Fruit fly (Drosophila melanogaster): Measurements from ENCODE around the gene CG3699.

The CG3699 gene

DNA sequence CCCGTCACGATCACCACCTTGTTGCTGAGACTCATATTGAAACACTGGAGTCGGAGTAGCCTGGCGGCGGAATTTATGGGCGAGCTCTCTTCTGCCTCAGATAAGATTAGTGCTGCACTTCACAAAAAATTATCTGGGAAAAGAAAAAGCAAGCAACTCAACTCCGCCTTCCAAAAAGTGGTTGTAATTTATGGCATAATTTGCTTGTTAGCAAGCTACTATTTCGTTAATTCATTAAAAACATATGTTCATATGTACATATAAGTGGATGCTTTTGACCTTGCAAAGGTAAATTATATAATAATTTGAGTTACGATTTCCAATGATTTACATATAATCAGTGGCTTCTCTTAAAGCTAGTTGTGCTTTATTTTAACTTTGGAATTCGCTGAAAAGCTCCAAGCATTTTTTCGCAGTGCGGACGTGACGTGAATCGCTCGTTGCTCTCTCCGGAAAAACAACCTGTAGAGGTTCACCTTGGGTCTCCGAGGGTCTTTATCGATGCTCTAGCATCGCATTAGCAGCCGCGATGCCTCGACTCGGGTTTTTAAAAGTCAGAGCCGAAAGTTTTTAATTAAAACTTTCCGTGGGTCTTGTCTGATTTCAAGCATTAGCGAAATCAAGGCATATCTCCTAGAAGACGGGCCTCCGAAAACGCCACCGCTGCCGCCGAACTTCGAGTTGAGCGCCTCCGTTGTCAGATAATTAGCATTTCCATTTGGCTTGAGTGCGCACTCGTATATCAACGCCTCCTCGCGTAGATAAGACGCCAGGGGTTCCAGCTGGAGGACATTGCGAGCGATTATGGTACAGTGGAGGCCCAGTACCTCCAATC, at the start of gene CG3699:
Gene CG3699 (minus strand): TSS at position 51 of the 835 bp plus-strand sequence.
- TF ChIP-seq h (optimal IDR thresholded peaks at IDR 0.05) = no peak
- no peak for TF ChIP-seq psq (optimal IDR thresholded peaks at IDR 0.05)
- TF ChIP-seq insv (optimal IDR thresholded peaks at IDR 0.05) = no peak
- TF ChIP-seq Sin3A (optimal IDR thresholded peaks at IDR 0.05) = no peak
- TF ChIP-seq ttk (optimal IDR thresholded peaks at IDR 0.05) = no peak
- TF ChIP-seq Myc (optimal IDR thresholded peaks at IDR 0.05) = no peak

dm6 chrX:990218-990617, 42.9 kb upstream of the CG3699 start, which contains the start of gene CG18823:
Gene CG18823, plus strand, starts transcription at chrX:990518.
- TF ChIP-seq Myc (optimal IDR thresholded peaks at IDR 0.05) (no peak), Sin3A (optimal IDR thresholded peaks at IDR 0.05) (no peak)

dm6 chrX:985911-986310, 38.6 kb upstream of the CG3699 start:
- no peak for TF ChIP-seq Myc (optimal IDR thresholded peaks at IDR 0.05)
- TF ChIP-seq ttk (optimal IDR thresholded peaks at IDR 0.05) = no peak
- no peak for TF ChIP-seq Sin3A (optimal IDR thresholded peaks at IDR 0.05)

DNA sequence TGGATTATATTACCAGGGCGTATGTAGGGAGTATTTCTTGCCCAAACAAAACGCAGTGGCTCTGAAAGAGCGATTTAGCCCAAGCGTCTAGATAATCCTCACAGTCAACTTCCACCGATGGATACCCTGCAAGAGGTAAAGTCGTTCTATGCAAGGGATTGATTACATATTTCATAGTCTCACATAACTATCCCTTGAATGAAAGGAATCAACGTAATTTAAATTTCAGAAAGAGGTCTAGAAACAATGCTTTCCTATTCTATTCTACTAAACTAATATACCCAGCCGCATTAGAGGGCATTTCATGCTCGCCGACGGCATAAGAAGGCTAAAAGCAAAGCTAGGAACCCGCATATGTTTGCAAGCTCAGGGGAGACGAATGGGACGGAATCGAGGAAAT, 19.5 kb upstream of the CG3699 start:
- TF ChIP-seq ttk (optimal IDR thresholded peaks at IDR 0.05) = no peak
- TF ChIP-seq insv (optimal IDR thresholded peaks at IDR 0.05) = no peak
- no peak for TF ChIP-seq Sin3A (optimal IDR thresholded peaks at IDR 0.05)
- TF ChIP-seq psq (optimal IDR thresholded peaks at IDR 0.05) = no peak
- no peak for TF ChIP-seq h (optimal IDR thresholded peaks at IDR 0.05)
- TF ChIP-seq Myc (optimal IDR thresholded peaks at IDR 0.05) = no peak

dm6 chrX:964012-964411, 16.7 kb upstream of the CG3699 start:
- TF ChIP-seq h (optimal IDR thresholded peaks at IDR 0.05) = no peak
- no peak for TF ChIP-seq Sin3A (optimal IDR thresholded peaks at IDR 0.05)
- TF ChIP-seq psq (optimal IDR thresholded peaks at IDR 0.05) = no peak
- no peak for TF ChIP-seq insv (optimal IDR thresholded peaks at IDR 0.05)
- no peak for TF ChIP-seq Myc (optimal IDR thresholded peaks at IDR 0.05)

- TF ChIP-seq insv (optimal IDR thresholded peaks at IDR 0.05) = no peak
Measured at dm6 chrX:955873-956272, 8.6 kb upstream of the CG3699 start.

dm6 chrX:953807-954206, 6.5 kb upstream of the CG3699 start:
- no peak for TF ChIP-seq Myc (optimal IDR thresholded peaks at IDR 0.05)
- TF ChIP-seq Sin3A (optimal IDR thresholded peaks at IDR 0.05) = no peak
- no peak for TF ChIP-seq insv (optimal IDR thresholded peaks at IDR 0.05)
- no peak for TF ChIP-seq psq (optimal IDR thresholded peaks at IDR 0.05)
- no peak for TF ChIP-seq h (optimal IDR thresholded peaks at IDR 0.05)
- TF ChIP-seq ttk (optimal IDR thresholded peaks at IDR 0.05) = no peak

dm6 chrX:951800-952199, 4.5 kb upstream of the CG3699 start, which contains the start of gene CG3690:
Gene CG3690, minus strand, starts transcription at chrX:951900.
- TF ChIP-seq insv (optimal IDR thresholded peaks at IDR 0.05) (no peak), psq (optimal IDR thresholded peaks at IDR 0.05) (no peak)

DNA sequence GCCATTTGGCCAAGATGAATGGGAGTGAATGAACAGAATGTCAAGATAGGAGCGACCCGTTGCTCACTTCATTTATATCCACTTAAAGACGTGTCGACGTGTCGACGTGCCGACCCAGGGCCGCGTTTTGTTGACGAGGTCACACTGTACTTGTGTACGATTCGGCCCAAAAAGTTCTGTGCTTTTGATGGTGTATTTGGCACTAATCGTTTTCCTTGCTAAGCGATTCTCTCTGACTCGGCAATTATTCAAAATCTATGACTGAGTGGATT, 921 bp upstream of the CG3699 start:
- TF ChIP-seq h (optimal IDR thresholded peaks at IDR 0.05) = no peak
- TF ChIP-seq ttk (optimal IDR thresholded peaks at IDR 0.05) = no peak
- no peak for TF ChIP-seq insv (optimal IDR thresholded peaks at IDR 0.05)
- TF ChIP-seq Myc (optimal IDR thresholded peaks at IDR 0.05) = no peak
- no peak for TF ChIP-seq Sin3A (optimal IDR thresholded peaks at IDR 0.05)
- no peak for TF ChIP-seq psq (optimal IDR thresholded peaks at IDR 0.05)

dm6 chrX:946162-946561, 1.1 kb downstream of the CG3699 start:
- TF ChIP-seq psq (optimal IDR thresholded peaks at IDR 0.05) (no peak), ttk (optimal IDR thresholded peaks at IDR 0.05) (no peak), Sin3A (optimal IDR thresholded peaks at IDR 0.05) (no peak), Myc (optimal IDR thresholded peaks at IDR 0.05) (no peak)

DNA sequence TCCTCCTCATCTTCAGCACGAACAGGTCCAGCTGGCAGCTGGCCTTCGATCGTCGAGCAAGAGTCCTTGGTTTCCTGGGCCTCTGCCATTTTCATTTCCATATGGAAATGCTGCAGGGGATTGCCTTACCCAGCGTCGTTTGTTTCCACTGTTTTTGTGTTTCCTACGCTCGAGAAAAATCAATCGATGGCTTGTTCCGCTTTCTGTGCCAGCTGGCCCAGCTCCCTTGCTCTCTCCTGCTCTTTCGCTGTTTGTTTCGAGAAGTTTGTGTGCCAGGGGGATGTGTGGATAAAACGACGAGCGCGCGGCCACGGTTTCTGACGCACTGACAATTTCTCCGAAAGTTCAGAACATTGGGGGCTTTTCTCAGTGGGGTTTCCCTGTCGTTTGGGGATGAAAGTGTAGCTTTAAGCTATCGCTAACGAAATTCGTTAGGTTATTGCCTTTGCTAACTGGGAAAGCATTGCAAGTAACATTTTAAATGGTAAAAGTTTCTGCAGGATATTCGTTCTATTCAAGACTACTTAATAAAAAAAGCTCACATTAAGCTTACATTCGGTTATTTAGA, 1.8 kb downstream of the CG3699 start, which contains the start of gene CG3703:
Gene CG3703 (minus strand): TSS at position 328 of the 568 bp plus-strand sequence.
- TF ChIP-seq Myc (optimal IDR thresholded peaks at IDR 0.05) = no peak
- TF ChIP-seq psq (optimal IDR thresholded peaks at IDR 0.05) = no peak
- TF ChIP-seq ttk (optimal IDR thresholded peaks at IDR 0.05) = no peak
- TF ChIP-seq insv (optimal IDR thresholded peaks at IDR 0.05) = no peak
- TF ChIP-seq h (optimal IDR thresholded peaks at IDR 0.05) = no peak
- no peak for TF ChIP-seq Sin3A (optimal IDR thresholded peaks at IDR 0.05)

- TF ChIP-seq ttk (optimal IDR thresholded peaks at IDR 0.05) = no peak
- no peak for TF ChIP-seq h (optimal IDR thresholded peaks at IDR 0.05)
- no peak for TF ChIP-seq psq (optimal IDR thresholded peaks at IDR 0.05)
- TF ChIP-seq insv (optimal IDR thresholded peaks at IDR 0.05) = no peak
- TF ChIP-seq Sin3A (optimal IDR thresholded peaks at IDR 0.05) = no peak
- no peak for TF ChIP-seq Myc (optimal IDR thresholded peaks at IDR 0.05)
Measured at dm6 chrX:940580-941184, 6.6 kb downstream of the CG3699 start, which contains the start of the genes CG3704 and mus81. Gene CG3704, minus strand, starts transcription at chrX:940805. Gene mus81, plus strand, starts transcription at chrX:941075.

dm6 chrX:935901-936207, 11.4 kb downstream of the CG3699 start:
- TF ChIP-seq Sin3A (optimal IDR thresholded peaks at IDR 0.05) (no peak), ttk (optimal IDR thresholded peaks at IDR 0.05) (no peak), Myc (optimal IDR thresholded peaks at IDR 0.05) (no peak), h (optimal IDR thresholded peaks at IDR 0.05) (no peak), insv (optimal IDR thresholded peaks at IDR 0.05) (no peak), psq (optimal IDR thresholded peaks at IDR 0.05) (no peak)

Measured in Kc167 (cell line).